Worm (Caenorhabditis elegans): ENCODE data around the gene fat-6.

fat-6 gene

ce11 chrIV:11914837-11915737 is at the start of gene fat-6:
Gene fat-6, minus strand, starts transcription at chrIV:11915687.
- TF ChIP-seq pha-4 (tag; optimal IDR thresholded peaks at IDR 0.05) (no peak), cnd-1 (tag; optimal IDR thresholded peaks at IDR 0.05) (no peak)

ce11 chrIV:11961485-11962255 is 46.2 kb upstream of the fat-6 start, which contains the start of gene ZK829.7:
Gene ZK829.7, minus strand, starts transcription at chrIV:11961535.
- TF ChIP-seq unc-120 (tag; optimal IDR thresholded peaks at IDR 0.05; ENCODE audit: poor library complexity, severe bottlenecking) (no peak), nhr-28 (tag; optimal IDR thresholded peaks at IDR 0.05) (no peak), pha-4 (tag; optimal IDR thresholded peaks at IDR 0.05) (peak; percentile 81), nhr-12 (tag; optimal IDR thresholded peaks at IDR 0.05) (no peak), nhr-237 (tag; optimal IDR thresholded peaks at IDR 0.05) (peak; percentile 44), tbx-8 (GFP tag; optimal IDR thresholded peaks at IDR 0.05) (no peak), cnd-1 (tag; optimal IDR thresholded peaks at IDR 0.05) (no peak), lin-13 (tag; optimal IDR thresholded peaks at IDR 0.05) (peak; percentile 58), unc-62 (GFP tag; optimal IDR thresholded peaks at IDR 0.05) (no peak), sem-2 (GFP tag; optimal IDR thresholded peaks at IDR 0.05) (no peak), blmp-1 (tag; optimal IDR thresholded peaks at IDR 0.05) (no peak), nhr-2 (tag; optimal IDR thresholded peaks at IDR 0.05) (no peak), nhr-76 (tag; optimal IDR thresholded peaks at IDR 0.05) (no peak), lsy-2 (tag; optimal IDR thresholded peaks at IDR 0.05) (peak; percentile 68), ham-2 (GFP tag; optimal IDR thresholded peaks at IDR 0.05) (no peak), mep-1 (tag; optimal IDR thresholded peaks at IDR 0.05) (peak; percentile 44), drap-1 (GFP tag; optimal IDR thresholded peaks at IDR 0.05) (no peak), ceh-39 (tag; optimal IDR thresholded peaks at IDR 0.05) (peak; percentile 46), ces-1 (GFP tag; optimal IDR thresholded peaks at IDR 0.05) (peak; percentile 5), ztf-11 (tag; optimal IDR thresholded peaks at IDR 0.05) (no peak), lin-32 (GFP tag; optimal IDR thresholded peaks at IDR 0.05) (no peak), hlh-1 (tag; optimal IDR thresholded peaks at IDR 0.05) (peak; percentile 20), elt-3 (tag; optimal IDR thresholded peaks at IDR 0.05) (no peak)

- TF ChIP-seq mab-5 (tag; optimal IDR thresholded peaks at IDR 0.05), result no peak
- no peak for TF ChIP-seq ham-2 (GFP tag; optimal IDR thresholded peaks at IDR 0.05)
- TF ChIP-seq nhr-76 (tag; optimal IDR thresholded peaks at IDR 0.05), result no peak
- no peak for TF ChIP-seq unc-39 (tag; optimal IDR thresholded peaks at IDR 0.05)
- no peak for TF ChIP-seq nhr-28 (tag; optimal IDR thresholded peaks at IDR 0.05)
- no peak for TF ChIP-seq sptf-1 (tag; optimal IDR thresholded peaks at IDR 0.05)
- TF ChIP-seq M03D4.4 (tag; optimal IDR thresholded peaks at IDR 0.05), result no peak
- TF ChIP-seq bed-3 (GFP tag; optimal IDR thresholded peaks at IDR 0.05), result no peak
- no peak for TF ChIP-seq elt-3 (tag; optimal IDR thresholded peaks at IDR 0.05)
- no peak for TF ChIP-seq nhr-237 (tag; optimal IDR thresholded peaks at IDR 0.05)
- TF ChIP-seq unc-120 (tag; optimal IDR thresholded peaks at IDR 0.05; ENCODE audit: poor library complexity, severe bottlenecking), result no peak
- TF ChIP-seq ceh-43 (GFP tag; optimal IDR thresholded peaks at IDR 0.05), result no peak
- TF ChIP-seq mls-2 (tag; optimal IDR thresholded peaks at IDR 0.05), result no peak
- TF ChIP-seq ceh-83 (GFP tag; optimal IDR thresholded peaks at IDR 0.05), result no peak
- TF ChIP-seq zip-8 (tag; optimal IDR thresholded peaks at IDR 0.05), result no peak
- no peak for TF ChIP-seq hlh-1 (tag; optimal IDR thresholded peaks at IDR 0.05)
- no peak for TF ChIP-seq blmp-1 (tag; optimal IDR thresholded peaks at IDR 0.05)
- no peak for TF ChIP-seq flh-1 (GFP tag; optimal IDR thresholded peaks at IDR 0.05)
- no peak for TF ChIP-seq ces-1 (GFP tag; optimal IDR thresholded peaks at IDR 0.05)
Measured at ce11 chrIV:11959573-11959972, 44.1 kb upstream of the fat-6 start, which contains the start of gene tgt-1. Gene tgt-1, minus strand, starts transcription at chrIV:11959804.

- TF ChIP-seq M03D4.4 (tag; optimal IDR thresholded peaks at IDR 0.05) (no peak), mls-2 (tag; optimal IDR thresholded peaks at IDR 0.05) (no peak), ham-2 (GFP tag; optimal IDR thresholded peaks at IDR 0.05) (no peak), sptf-1 (tag; optimal IDR thresholded peaks at IDR 0.05) (no peak), hlh-1 (tag; optimal IDR thresholded peaks at IDR 0.05) (peak; percentile 25), ceh-39 (tag; optimal IDR thresholded peaks at IDR 0.05) (no peak)
Measured at ce11 chrIV:11957074-11957473, 41.6 kb upstream of the fat-6 start.

Data from whole organism, mixed stage, embryonic.